Worm (Caenorhabditis elegans) whole organism, mixed stage, embryonic: Measurements from ENCODE around the gene cka-1.

Experiments
- M03D4.4 ChIP-seq: sonication (generic microtip); optimal IDR thresholded peaks from 2 replicates; lab custom pipeline; 2017; ENCODE audit warnings: mild to moderate bottlenecking, missing genetic modification characterization, missing compliant biosample characterization
- bed-3 ChIP-seq: fragments of 200-800 bp; sonication (Bioruptor generic); optimal IDR thresholded peaks from 3 replicates; lab custom pipeline; 2018; ENCODE audit warnings: mild to moderate bottlenecking, missing genetic modification characterization, moderate library complexity, missing compliant biosample characterization
- blmp-1 ChIP-seq: fragments of 150-350 bp; optimal IDR thresholded peaks from 2 replicates; lab custom pipeline; 2014; ENCODE audit warnings: missing biosample characterization, missing genetic modification characterization
- hlh-1 ChIP-seq: fragments of 150-350 bp; optimal IDR thresholded peaks from 2 replicates; lab custom pipeline; 2014; ENCODE audit warnings: missing biosample characterization, missing genetic modification reagents, missing genetic modification characterization
- lin-13 ChIP-seq: fragments of 150-350 bp; optimal IDR thresholded peaks from 2 replicates; lab custom pipeline; 2014; ENCODE audit warnings: missing biosample characterization, missing genetic modification characterization
- nhr-12 ChIP-seq: fragments of 150-350 bp; optimal IDR thresholded peaks from 2 replicates; lab custom pipeline; 2014; ENCODE audit warnings: missing biosample characterization, missing genetic modification characterization
- nhr-237 ChIP-seq: fragments of 150-350 bp; optimal IDR thresholded peaks from 2 replicates; lab custom pipeline; 2014; ENCODE audit warnings: missing biosample characterization, missing genetic modification characterization
- nhr-28 ChIP-seq: fragments of 150-350 bp; optimal IDR thresholded peaks from 2 replicates; lab custom pipeline; 2014; ENCODE audit warnings: missing biosample characterization, missing genetic modification characterization
- nhr-76 ChIP-seq: sonication (generic microtip); optimal IDR thresholded peaks from 2 replicates; lab custom pipeline; 2017; ENCODE audit warnings: missing biosample characterization, missing genetic modification characterization
- pha-4 ChIP-seq: fragments of 150-350 bp; optimal IDR thresholded peaks from 2 replicates; lab custom pipeline; 2018; ENCODE audit warnings: missing biosample characterization, missing genetic modification reagents, missing genetic modification characterization
- unc-62 ChIP-seq: fragments of 150-350 bp; optimal IDR thresholded peaks from 2 replicates; lab custom pipeline; 2014; ENCODE audit warnings: missing biosample characterization, missing genetic modification reagents, missing genetic modification characterization
- ztf-11 ChIP-seq: fragments of 150-350 bp; optimal IDR thresholded peaks from 2 replicates; lab custom pipeline; 2014; ENCODE audit warnings: missing biosample characterization, missing genetic modification characterization

DNA sequence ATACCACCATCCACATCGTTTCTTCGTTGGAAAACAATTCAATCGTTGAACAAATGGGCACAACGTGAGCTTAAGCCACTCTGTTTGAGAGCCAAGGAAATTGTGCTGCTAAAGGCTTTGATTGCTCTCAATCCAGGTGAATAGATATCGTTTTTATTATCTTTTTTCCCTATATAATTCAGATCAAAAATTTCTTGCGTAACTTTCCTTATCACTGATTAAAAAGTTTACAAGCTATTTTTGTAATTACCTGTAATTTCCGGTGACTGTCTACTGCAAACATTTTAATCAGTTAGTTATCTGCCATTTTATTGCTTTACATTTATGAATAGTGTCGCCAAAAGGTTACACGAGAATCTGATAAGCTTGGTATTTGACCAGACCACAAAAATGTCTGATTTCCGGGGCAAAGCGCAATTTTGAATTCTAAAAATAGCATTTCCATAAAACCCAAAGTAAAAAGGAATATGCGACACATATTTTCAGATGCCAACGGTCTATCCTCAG, 25.3 kb upstream of the cka-1 start:
- no peak for TF ChIP-seq bed-3 (GFP tag; lab: Kevin White, UChicago)
- TF ChIP-seq ztf-11 (tag; lab: Kevin White, UChicago): no peak
- TF ChIP-seq blmp-1 (tag; lab: Kevin White, UChicago): no peak
- TF ChIP-seq nhr-76 (tag; lab: Kevin White, UChicago): no peak
- no peak for TF ChIP-seq pha-4 (tag; lab: Kevin White, UChicago)
- no peak for TF ChIP-seq nhr-12 (tag; lab: Kevin White, UChicago)
- TF ChIP-seq unc-62: no peak
- no peak for TF ChIP-seq lin-13 (tag; lab: Kevin White, UChicago)
- no peak for TF ChIP-seq hlh-1 (tag; lab: Kevin White, UChicago)
- no peak for TF ChIP-seq nhr-28 (tag; lab: Kevin White, UChicago)
- TF ChIP-seq M03D4.4 (tag; lab: Kevin White, UChicago): no peak
- TF ChIP-seq nhr-237 (tag; lab: Kevin White, UChicago): no peak
